Worm (Caenorhabditis elegans): ENCODE data around the gene T01D1.4.

- TF ChIP-seq ztf-11 (tag; optimal IDR thresholded peaks at IDR 0.05) (no peak), skn-1 (tag; optimal IDR thresholded peaks at IDR 0.05) (no peak), fkh-2 (tag; optimal IDR thresholded peaks at IDR 0.05) (no peak), egl-27 (tag; optimal IDR thresholded peaks at IDR 0.05) (no peak)
These were observed 21.8 kb downstream of the T01D1.4 start for ce11 chrII:156999-157499.
